Worm (Caenorhabditis elegans) whole organism, young adult: Measurements from ENCODE around the gene F09E5.12.

ENCODE experiments used
- B0019.2 ChIP-seq: fragments of 200-800 bp; sonication (Bioruptor generic); conservative IDR thresholded peaks from 2 replicates; pipeline ENCODE4 v1.3.6; 2022; ENCODE audit warnings: missing genetic modification reagents, missing genetic modification characterization, missing compliant biosample characterization
- F57A8.1 ChIP-seq: fragments of 200-800 bp; sonication (Bioruptor generic); optimal IDR thresholded peaks from 2 replicates; lab custom pipeline; 2018; ENCODE audit warnings: mild to moderate bottlenecking, missing genetic modification characterization, moderate library complexity, missing compliant biosample characterization
- Y95B8A.8 ChIP-seq: fragments of 200-800 bp; sonication (Bioruptor generic); IDR thresholded peaks from 2 replicates; pipeline ENCODE4 v1.3.6; 2022; ENCODE audit warnings: missing genetic modification reagents, missing genetic modification characterization, missing compliant biosample characterization
- akir-1 ChIP-seq: fragments of 200-800 bp; sonication (Bioruptor generic); optimal IDR thresholded peaks from 2 replicates; lab custom pipeline; 2018; ENCODE audit warnings: mild to moderate bottlenecking, missing genetic modification characterization, moderate library complexity, missing compliant biosample characterization
- die-1 ChIP-seq: sonication (generic microtip); optimal IDR thresholded peaks from 2 replicates; lab custom pipeline; 2016; ENCODE audit warnings: missing genotype, mild to moderate bottlenecking, missing genetic modification characterization, missing compliant biosample characterization
- lsy-27 ChIP-seq: sonication (generic microtip); optimal IDR thresholded peaks from 2 replicates; lab custom pipeline; 2017; ENCODE audit warnings: missing genetic modification characterization, mild to moderate bottlenecking, missing compliant biosample characterization, antibody characterized with exemption, missing genotype, borderline replicate concordance; ENCODE audit not compliant: insufficient read depth
- nhr-120 ChIP-seq: fragments of 200-800 bp; sonication (Bioruptor generic); IDR thresholded peaks from 2 replicates; pipeline ENCODE4 v1.3.6; 2022; ENCODE audit warnings: missing genetic modification characterization, missing compliant biosample characterization
- pha-4 ChIP-seq: fragments of 150-350 bp; sonication (generic microtip); optimal IDR thresholded peaks from 2 replicates; lab custom pipeline; 2014; ENCODE audit warnings: missing biosample characterization, missing genetic modification reagents, missing genetic modification characterization
- snpc-4 ChIP-seq, 5 experiments: fragments of 150-350 bp in 1 of 5; sonication (generic microtip) in 4 of 5; optimal IDR thresholded peaks; 2 replicates each; lab custom pipeline; 2014 to 2018; ENCODE audit warnings: missing genetic modification characterization in 5 of 5, missing biosample characterization in 3 of 5, antibody characterized with exemption in 2 of 5, mild to moderate bottlenecking in 2 of 5, missing compliant biosample characterization in 2 of 5, missing genotype in 2 of 5, moderate library complexity in 2 of 5, missing genetic modification reagents in 1 of 5
- ztf-26 ChIP-seq: sonication (generic microtip); optimal IDR thresholded peaks from 2 replicates; lab custom pipeline; 2017; ENCODE audit warnings: missing genetic modification characterization, missing compliant biosample characterization

DNA sequence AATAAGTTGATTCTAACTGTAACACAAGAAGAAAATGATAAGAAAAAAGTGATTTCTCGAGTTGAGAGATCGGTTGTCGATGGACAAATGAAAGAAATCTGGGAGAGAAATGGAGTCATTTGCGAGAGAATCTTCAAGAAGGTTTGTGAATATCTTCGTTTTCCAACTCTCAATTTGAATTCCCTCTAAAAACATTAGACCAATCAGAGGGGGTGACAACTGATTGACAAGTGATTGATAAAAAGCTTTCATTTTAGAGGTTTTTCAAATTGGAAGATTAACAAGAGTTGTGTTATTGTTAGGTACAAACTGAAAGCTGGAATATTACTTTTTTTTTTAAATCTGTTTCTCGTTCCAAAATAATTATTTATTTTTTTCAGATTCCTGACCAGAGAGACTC lies 47.4 kb upstream of the F09E5.12 start:
- TF ChIP-seq akir-1 (GFP tag; lab: Kevin White, UChicago) (no peak), B0019.2 (GFP tag; lab: Robert Waterston, UW) (no peak), ztf-26 (tag; lab: Kevin White, UChicago) (no peak), lsy-27 (tag; lab: Kevin White, UChicago) (no peak), F57A8.1 (GFP tag; lab: Kevin White, UChicago) (no peak), snpc-4 (GFP tag; optimal IDR thresholded peaks at IDR 0.05; lab: Kevin White, UChicago) (no peak), snpc-4 (tag; optimal IDR thresholded peaks at IDR 0.05; lab: Kevin White, UChicago) (no peak), pha-4 (tag; lab: Kevin White, UChicago) (no peak), die-1 (tag; lab: Kevin White, UChicago) (no peak), Y95B8A.8 (GFP tag; lab: Robert Waterston, UW) (no peak), nhr-120 (GFP tag; lab: Robert Waterston, UW) (no peak)
